Fruit fly (Drosophila melanogaster) whole organism, embryonic: Measurements from ENCODE around the gene Sidpn.

Experiments
- Adf1 ChIP-seq: fragments of 200-800 bp; sonication (Bioruptor generic); IDR thresholded peaks from 2 replicates; pipeline ENCODE4 v1.3.6; 2022; ENCODE audit warnings: missing biosample characterization, missing genetic modification characterization
- Aef1 ChIP-seq: fragments of 200-800 bp; sonication (Bioruptor generic); IDR thresholded peaks from 3 replicates; pipeline ENCODE4 v1.3.6; 2022; ENCODE audit warnings: missing biosample characterization, missing genetic modification characterization
- BEAF-32 ChIP-seq: fragments of 200-800 bp; sonication (Bioruptor generic); optimal IDR thresholded peaks from 3 replicates; lab custom pipeline; 2017; ENCODE audit warnings: missing biosample characterization, missing genetic modification characterization, mild to moderate bottlenecking, moderate library complexity, missing genetic modification reagents
- CG10274 ChIP-seq: fragments of 200-800 bp; sonication (Bioruptor generic); optimal IDR thresholded peaks from 3 replicates; lab custom pipeline; 2017; ENCODE audit warnings: missing biosample characterization, mild to moderate bottlenecking, missing genetic modification characterization
- CG10321 ChIP-seq: fragments of 200-800 bp; sonication (Bioruptor generic); IDR thresholded peaks from 2 replicates; pipeline ENCODE4 v1.3.6; 2022; ENCODE audit warnings: missing biosample characterization, missing genetic modification characterization
- CG10959 ChIP-seq: fragments of 200-800 bp; sonication (Bioruptor generic); IDR thresholded peaks from 2 replicates; pipeline ENCODE4 v1.3.6; 2022; ENCODE audit warnings: missing biosample characterization, missing genetic modification characterization
- CG12744 ChIP-seq: fragments of 200-800 bp; sonication (Bioruptor generic); optimal IDR thresholded peaks from 2 replicates; lab custom pipeline; 2016; ENCODE audit warnings: missing biosample characterization, missing genetic modification characterization
- CG15514 ChIP-seq: fragments of 200-800 bp; sonication (Bioruptor generic); optimal IDR thresholded peaks from 3 replicates; lab custom pipeline; 2017; ENCODE audit warnings: missing biosample characterization, missing genetic modification characterization, mild to moderate bottlenecking, moderate library complexity, missing genetic modification reagents
- CG1603 ChIP-seq: fragments of 200-800 bp; sonication (Bioruptor generic); optimal IDR thresholded peaks from 2 replicates; lab custom pipeline; 2019; ENCODE audit warnings: missing biosample characterization, mild to moderate bottlenecking, missing genetic modification characterization, moderate library complexity
- CG16813 ChIP-seq: fragments of 200-800 bp; sonication (Bioruptor generic); IDR thresholded peaks from 3 replicates; pipeline ENCODE4 v1.3.6; 2022; ENCODE audit warnings: missing biosample characterization, missing genetic modification characterization; ENCODE audit not compliant: partially characterized antibody
- CG1832 ChIP-seq: fragments of 200-800 bp; sonication (Bioruptor generic); optimal IDR thresholded peaks from 2 replicates; lab custom pipeline; 2017; ENCODE audit warnings: missing biosample characterization, mild to moderate bottlenecking, missing genetic modification characterization, inconsistent platforms
- CG2120 ChIP-seq: fragments of 200-800 bp; sonication (Bioruptor generic); optimal IDR thresholded peaks from 3 replicates; lab custom pipeline; 2016; ENCODE audit warnings: missing biosample characterization, missing genetic modification characterization
- CG30020 ChIP-seq: fragments of 200-800 bp; optimal IDR thresholded peaks from 2 replicates; lab custom pipeline; 2019; ENCODE audit warnings: missing biosample characterization, mild to moderate bottlenecking, missing genetic modification characterization, moderate library complexity
- CG32532 ChIP-seq: fragments of 200-800 bp; sonication (Bioruptor generic); IDR thresholded peaks from 2 replicates; pipeline ENCODE4 v1.3.6; 2022; ENCODE audit warnings: missing biosample characterization, missing genetic modification characterization
- CG4424 ChIP-seq: fragments of 200-800 bp; sonication (Bioruptor generic); optimal IDR thresholded peaks from 3 replicates; lab custom pipeline; 2016; ENCODE audit warnings: missing biosample characterization, missing genetic modification characterization
- CG4617 ChIP-seq: fragments of 200-800 bp; sonication (Bioruptor generic); optimal IDR thresholded peaks from 3 replicates; lab custom pipeline; 2016; ENCODE audit warnings: missing biosample characterization, missing genetic modification characterization, borderline replicate concordance
- CG5953 ChIP-seq: fragments of 200-800 bp; sonication (Bioruptor generic); IDR thresholded peaks from 2 replicates; pipeline ENCODE4 v1.3.6; 2022; ENCODE audit warnings: missing biosample characterization, missing genetic modification characterization
- CG6272 ChIP-seq: fragments of 200-800 bp; sonication (Bioruptor generic); IDR thresholded peaks from 2 replicates; pipeline ENCODE4 v1.3.6; 2022; ENCODE audit warnings: missing biosample characterization, missing genetic modification characterization
- CG6765 ChIP-seq: fragments of 200-800 bp; sonication (Bioruptor generic); optimal IDR thresholded peaks from 3 replicates; lab custom pipeline; 2017; ENCODE audit warnings: missing biosample characterization, mild to moderate bottlenecking, missing genetic modification characterization
- CG6791 ChIP-seq: fragments of 200-800 bp; sonication (Bioruptor generic); IDR thresholded peaks from 3 replicates; pipeline ENCODE4 v1.3.6; 2022; ENCODE audit warnings: missing biosample characterization, missing genetic modification characterization; ENCODE audit not compliant: partially characterized antibody
- CG7357 ChIP-seq: fragments of 200-800 bp; sonication (Bioruptor generic); IDR thresholded peaks from 3 replicates; pipeline ENCODE4 v1.3.6; 2022; ENCODE audit warnings: missing biosample characterization, missing genetic modification characterization
- CG9817 ChIP-seq: fragments of 200-800 bp; sonication (Bioruptor generic); optimal IDR thresholded peaks from 2 replicates; lab custom pipeline; 2018; ENCODE audit warnings: missing biosample characterization, mild to moderate bottlenecking, missing genetic modification characterization, moderate library complexity
- Chrac-16 ChIP-seq: fragments of 200-800 bp; sonication (Bioruptor generic); optimal IDR thresholded peaks from 3 replicates; lab custom pipeline; 2016; ENCODE audit warnings: missing biosample characterization, missing genetic modification characterization
- Doc2 ChIP-seq: fragments of 200-800 bp; sonication (Bioruptor generic); IDR thresholded peaks from 2 replicates; pipeline ENCODE4 v1.3.6; 2022; ENCODE audit warnings: missing biosample characterization, missing genetic modification characterization
- E2f2 ChIP-seq: fragments of 200-800 bp; sonication (Bioruptor generic); IDR thresholded peaks from 2 replicates; pipeline ENCODE4 v1.3.6; 2022; ENCODE audit warnings: missing biosample characterization, missing genetic modification characterization
- HLH4C ChIP-seq: fragments of 200-800 bp; sonication (Bioruptor generic); IDR thresholded peaks from 3 replicates; pipeline ENCODE4 v1.3.6; 2022; ENCODE audit warnings: missing biosample characterization, missing genetic modification characterization; ENCODE audit not compliant: partially characterized antibody
- MBD-R2 ChIP-seq: fragments of 200-800 bp; sonication (Bioruptor generic); IDR thresholded peaks from 2 replicates; pipeline ENCODE4 v1.3.6; 2022; ENCODE audit warnings: missing biosample characterization, missing genetic modification characterization
- Max ChIP-seq: fragments of 200-800 bp; sonication (Bioruptor generic); optimal IDR thresholded peaks from 2 replicates; lab custom pipeline; 2016; ENCODE audit warnings: missing biosample characterization, mild to moderate bottlenecking, missing genetic modification characterization
- Med ChIP-seq: fragments of 200-800 bp; sonication (Bioruptor generic); peaks from one replicate; lab custom pipeline; 2016; ENCODE audit warnings: missing biosample characterization, missing genetic modification characterization, mild to moderate bottlenecking, inconsistent platforms, moderate library complexity
- Poxn ChIP-seq: fragments of 200-800 bp; sonication (Bioruptor generic); IDR thresholded peaks from 2 replicates; pipeline ENCODE4 v1.3.6; 2022; ENCODE audit warnings: missing biosample characterization, missing genetic modification characterization
- Spps ChIP-seq: fragments of 200-800 bp; sonication (Bioruptor generic); optimal IDR thresholded peaks from 2 replicates; lab custom pipeline; 2018; ENCODE audit warnings: missing biosample characterization, mild to moderate bottlenecking, missing genetic modification characterization
- Xbp1 ChIP-seq: fragments of 200-800 bp; sonication (Bioruptor generic); optimal IDR thresholded peaks from 3 replicates; lab custom pipeline; 2016; ENCODE audit warnings: missing biosample characterization, mild to moderate bottlenecking, missing genetic modification characterization
- bsh ChIP-seq, 2 experiments: fragments of 200-800 bp; sonication (Bioruptor generic); optimal IDR thresholded peaks; 2 replicates each; lab custom pipeline; 2017 to 2018; ENCODE audit warnings: mild to moderate bottlenecking in 2 of 2, missing biosample characterization in 2 of 2, missing genetic modification characterization in 2 of 2, moderate library complexity in 1 of 2
- cato ChIP-seq: fragments of 200-800 bp; sonication (Bioruptor generic); optimal IDR thresholded peaks from 2 replicates; lab custom pipeline; 2016; ENCODE audit warnings: missing biosample characterization, missing genetic modification characterization, borderline replicate concordance
- emc ChIP-seq: fragments of 200-800 bp; sonication (Bioruptor generic); optimal IDR thresholded peaks from 2 replicates; lab custom pipeline; 2016; ENCODE audit warnings: missing biosample characterization, missing genetic modification characterization
- ewg ChIP-seq: fragments of 200-800 bp; sonication (Bioruptor generic); optimal IDR thresholded peaks from 3 replicates; lab custom pipeline; 2017; ENCODE audit warnings: mild to moderate bottlenecking, missing biosample characterization, missing genetic modification reagents, missing genetic modification characterization
- ftz-f1 ChIP-seq: fragments of 200-800 bp; sonication (Bioruptor generic); optimal IDR thresholded peaks from 2 replicates; lab custom pipeline; 2016; ENCODE audit warnings: missing biosample characterization, missing genetic modification characterization
- hb ChIP-seq: fragments of 200-800 bp; sonication (Bioruptor generic); IDR thresholded peaks from 3 replicates; pipeline ENCODE4 v1.3.6; 2022; ENCODE audit warnings: missing biosample characterization, missing genetic modification characterization; ENCODE audit not compliant: partially characterized antibody
- hbn ChIP-seq: fragments of 200-800 bp; sonication (Bioruptor generic); IDR thresholded peaks from 2 replicates; pipeline ENCODE4 v1.3.6; 2022; ENCODE audit warnings: missing biosample characterization, missing genetic modification characterization; ENCODE audit not compliant: partially characterized antibody
- jigr1 ChIP-seq: fragments of 200-800 bp; sonication (Bioruptor generic); IDR thresholded peaks from 3 replicates; pipeline ENCODE4 v1.3.6; 2022; ENCODE audit warnings: missing biosample characterization, missing genetic modification characterization
- lilli ChIP-seq: fragments of 200-800 bp; sonication (Bioruptor generic); optimal IDR thresholded peaks from 3 replicates; lab custom pipeline; 2016; ENCODE audit warnings: missing biosample characterization, missing genetic modification characterization
- maf-S ChIP-seq: fragments of 200-800 bp; sonication (Bioruptor generic); optimal IDR thresholded peaks from 2 replicates; lab custom pipeline; 2016; ENCODE audit warnings: missing biosample characterization, missing genetic modification characterization
- mam ChIP-seq: fragments of 200-800 bp; sonication (Bioruptor generic); optimal IDR thresholded peaks from 3 replicates; lab custom pipeline; 2016; ENCODE audit warnings: missing biosample characterization, missing genetic modification characterization
- phol ChIP-seq: fragments of 200-800 bp; sonication (Bioruptor generic); optimal IDR thresholded peaks from 3 replicates; lab custom pipeline; 2018; ENCODE audit warnings: missing biosample characterization, mild to moderate bottlenecking, missing genetic modification characterization, moderate library complexity
- pzg ChIP-seq: fragments of 200-800 bp; sonication (Bioruptor generic); optimal IDR thresholded peaks from 3 replicates; lab custom pipeline; 2018; ENCODE audit warnings: missing biosample characterization, mild to moderate bottlenecking, missing genetic modification characterization, moderate library complexity
- ssp ChIP-seq: fragments of 200-800 bp; sonication (Bioruptor generic); IDR thresholded peaks from 2 replicates; pipeline ENCODE4 v1.3.6; 2022; ENCODE audit warnings: missing biosample characterization, missing genetic modification characterization
- stc ChIP-seq: fragments of 200-800 bp; sonication (Bioruptor generic); IDR thresholded peaks from 2 replicates; pipeline ENCODE4 v1.3.6; 2022; ENCODE audit warnings: missing biosample characterization, missing genetic modification characterization
- tgo ChIP-seq: fragments of 200-800 bp; sonication (Bioruptor generic); IDR thresholded peaks from 3 replicates; pipeline ENCODE4 v1.3.6; 2022; ENCODE audit warnings: missing biosample characterization, missing genetic modification characterization
- unc-4 ChIP-seq: fragments of 200-800 bp; sonication (Bioruptor generic); IDR thresholded peaks from 2 replicates; pipeline ENCODE4 v1.3.6; 2022; ENCODE audit warnings: missing biosample characterization, missing genetic modification characterization; ENCODE audit not compliant: partially characterized antibody
- vnd ChIP-seq: fragments of 200-800 bp; sonication (Bioruptor generic); IDR thresholded peaks from 3 replicates; pipeline ENCODE4 v1.3.6; 2022; ENCODE audit warnings: missing biosample characterization, missing genetic modification characterization; ENCODE audit not compliant: partially characterized antibody

Gene Sidpn

DNA sequence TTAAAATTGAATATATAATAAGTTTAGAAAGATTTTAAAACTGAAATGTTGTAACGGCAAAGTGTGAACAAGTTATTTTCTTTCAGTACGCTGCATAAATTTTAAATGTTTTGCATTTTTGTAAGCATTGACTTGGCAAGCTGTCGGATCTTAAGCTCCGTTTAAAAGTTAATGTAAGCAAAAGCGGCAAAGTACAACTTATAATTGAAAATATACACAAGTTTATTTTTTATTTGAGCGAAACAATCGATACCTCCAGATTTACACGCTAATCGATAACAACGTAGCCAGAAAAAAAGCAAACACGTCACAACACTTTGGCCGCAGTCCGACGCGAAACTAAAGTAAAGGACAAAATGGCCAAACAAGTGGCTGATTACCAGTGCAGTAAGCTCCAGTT, 14.1 kb downstream of the Sidpn start, which contains the start of gene Catsup (continued):
- TF ChIP-seq hb (GFP tag; lab: Robert Waterston, UW) (peak; percentile 58; the same call in 1 of the 3 replicates), maf-S (GFP tag; lab: Kevin White, UChicago) (no peak), mam (GFP tag; lab: Kevin White, UChicago) (no peak), CG10321 (no peak), E2f2 (peak; percentile 39; the same call in 1 of the 2 replicates), vnd (GFP tag; lab: Robert Waterston, UW) (peak; percentile 49; the same call in 1 of the 3 replicates), CG6765 (GFP tag; lab: Kevin White, UChicago) (no peak), lilli (GFP tag; lab: Kevin White, UChicago) (no peak), Aef1 (no peak), unc-4 (GFP tag; lab: Robert Waterston, UW) (peak; percentile 70), ewg (GFP tag; lab: Kevin White, UChicago) (no peak), Xbp1 (GFP tag; lab: Kevin White, UChicago) (peak; percentile 24), CG12744 (no peak), CG10274 (GFP tag; lab: Kevin White, UChicago) (no peak), CG32532 (GFP tag; lab: Robert Waterston, UW) (no peak), CG4424 (GFP tag; lab: Kevin White, UChicago) (no peak), bsh (GFP tag; optimal IDR thresholded peaks at IDR 0.05; lab: Kevin White, UChicago) (no peak), CG9817 (tag; lab: Kevin White, UChicago) (no peak), jigr1 (GFP tag; lab: Robert Waterston, UW) (no peak), CG16813 (GFP tag; lab: Robert Waterston, UW) (peak; percentile 63; the same call in 2 of the 3 replicates), CG2120 (GFP tag; lab: Kevin White, UChicago) (no peak), ftz-f1 (GFP tag; lab: Kevin White, UChicago) (no peak), Spps (tag; lab: Kevin White, UChicago) (no peak), phol (tag; lab: Kevin White, UChicago) (peak; percentile 17), tgo (GFP tag; lab: Robert Waterston, UW) (no peak), pzg (GFP tag; lab: Kevin White, UChicago) (peak; percentile 29), Chrac-16 (no peak), Doc2 (GFP tag; lab: Robert Waterston, UW) (no peak), BEAF-32 (GFP tag; lab: Kevin White, UChicago) (peak; percentile 73), CG1603 (tag; lab: Kevin White, UChicago) (peak; percentile 6), stc (GFP tag; lab: Robert Waterston, UW) (no peak), Poxn (GFP tag; lab: Robert Waterston, UW) (no peak), CG5953 (GFP tag; lab: Robert Waterston, UW) (no peak), CG15514 (GFP tag; lab: Kevin White, UChicago) (peak; percentile 18), cato (GFP tag; lab: Kevin White, UChicago) (no peak), MBD-R2 (GFP tag; lab: Robert Waterston, UW) (peak; percentile 71), hbn (GFP tag; lab: Robert Waterston, UW) (peak; percentile 67), CG1832 (GFP tag; lab: Kevin White, UChicago) (no peak), ssp (GFP tag; lab: Robert Waterston, UW) (peak; percentile 74), Adf1 (GFP tag; lab: Robert Waterston, UW) (no peak), CG10959 (no peak), CG4617 (GFP tag; lab: Kevin White, UChicago) (peak; percentile 17), Med (peak; percentile 29), CG6272 (GFP tag; lab: Robert Waterston, UW) (no peak), CG6791 (peak; percentile 76), HLH4C (GFP tag; lab: Robert Waterston, UW) (peak; percentile 77), CG7357 (GFP tag; lab: Robert Waterston, UW) (peak; percentile 82), CG30020 (tag; lab: Kevin White, UChicago) (peak; percentile 78), Max (GFP tag; lab: Kevin White, UChicago) (no peak), emc (GFP tag; lab: Kevin White, UChicago) (no peak)
